Worm (Caenorhabditis elegans) whole organism, L4 larva: ENCODE data around the gene R12C12.7.

Experiments used
- D1046.2 ChIP-seq: fragments of 200-800 bp; sonication (Bioruptor generic); IDR thresholded peaks from 2 replicates; pipeline ENCODE4 v1.3.6; 2022; ENCODE audit warnings: missing genetic modification characterization, missing compliant biosample characterization
- R02D3.7 ChIP-seq: fragments of 150-350 bp; sonication (generic microtip); optimal IDR thresholded peaks from 3 replicates; lab custom pipeline; 2014; ENCODE audit warnings: missing biosample characterization, missing genetic modification characterization
- T20F7.1 ChIP-seq: fragments of 200-800 bp; sonication (Bioruptor generic); optimal IDR thresholded peaks from 2 replicates; lab custom pipeline; 2018; ENCODE audit warnings: mild to moderate bottlenecking, missing genetic modification characterization, missing compliant biosample characterization
- T26A8.4 ChIP-seq: fragments of 200-800 bp; sonication (Bioruptor generic); IDR thresholded peaks from 2 replicates; pipeline ENCODE4 v1.3.6; 2022; ENCODE audit warnings: missing genetic modification characterization, missing compliant biosample characterization
- Y105C5A.15 ChIP-seq: fragments of 200-800 bp; sonication (Bioruptor generic); IDR thresholded peaks from 2 replicates; pipeline ENCODE4 v1.3.6; 2022; ENCODE audit warnings: missing genetic modification characterization, missing compliant biosample characterization
- Y75B8A.6 ChIP-seq: fragments of 200-800 bp; sonication (Bioruptor generic); IDR thresholded peaks from 2 replicates; pipeline ENCODE4 v1.3.6; 2022; ENCODE audit warnings: missing genetic modification reagents, missing genetic modification characterization, missing compliant biosample characterization
- ZK337.2 ChIP-seq: fragments of 200-800 bp; sonication (Bioruptor generic); IDR thresholded peaks from 2 replicates; pipeline ENCODE4 v1.3.6; 2022; ENCODE audit warnings: missing genetic modification reagents, missing genetic modification characterization, missing compliant biosample characterization
- aly-2 ChIP-seq: sonication (generic microtip); optimal IDR thresholded peaks from 2 replicates; lab custom pipeline; 2018; ENCODE audit warnings: missing biosample characterization, missing genetic modification characterization
- attf-4 ChIP-seq: sonication (generic microtip); optimal IDR thresholded peaks from 3 replicates; lab custom pipeline; 2017; ENCODE audit warnings: missing biosample characterization, missing genetic modification characterization
- ceh-32 ChIP-seq: sonication (generic microtip); optimal IDR thresholded peaks from 2 replicates; lab custom pipeline; 2016; ENCODE audit warnings: mild to moderate bottlenecking, missing genetic modification characterization, missing compliant biosample characterization; ENCODE audit not compliant: poor library complexity
- ceh-44 ChIP-seq: fragments of 200-800 bp; sonication (Bioruptor generic); IDR thresholded peaks from 2 replicates; pipeline ENCODE4 v1.3.6; 2022; ENCODE audit warnings: missing genetic modification reagents, missing genetic modification characterization, missing compliant biosample characterization
- ces-1 ChIP-seq: fragments of 150-350 bp; sonication (generic microtip); optimal IDR thresholded peaks from 4 replicates; lab custom pipeline; 2014; ENCODE audit warnings: missing biosample characterization, missing genetic modification reagents, missing genetic modification characterization
- daf-19 ChIP-seq: fragments of 200-800 bp; sonication (Bioruptor generic); conservative IDR thresholded peaks from 2 replicates; pipeline ENCODE4 v1.3.6; 2022; ENCODE audit warnings: missing genetic modification characterization, missing compliant biosample characterization
- daf-8 ChIP-seq: fragments of 200-800 bp; sonication (Bioruptor generic); IDR thresholded peaks from 2 replicates; pipeline ENCODE4 v1.3.6; 2022; ENCODE audit warnings: missing genetic modification characterization, missing compliant biosample characterization
- dmd-8 ChIP-seq: fragments of 200-800 bp; sonication (Bioruptor generic); IDR thresholded peaks from 2 replicates; pipeline ENCODE4 v1.3.6; 2022; ENCODE audit warnings: missing genetic modification characterization, missing compliant biosample characterization
- duxl-1 ChIP-seq: sonication (generic microtip); optimal IDR thresholded peaks from 2 replicates; lab custom pipeline; 2016; ENCODE audit warnings: mild to moderate bottlenecking, missing genetic modification characterization, moderate library complexity, missing compliant biosample characterization; ENCODE audit not compliant: poor library complexity
- egl-27 ChIP-seq: sonication (generic microtip); optimal IDR thresholded peaks from 3 replicates; lab custom pipeline; 2017; ENCODE audit warnings: missing biosample characterization, missing genetic modification reagents, missing genetic modification characterization
- egl-43 ChIP-seq: fragments of 200-800 bp; sonication (Bioruptor generic); IDR thresholded peaks from 2 replicates; pipeline ENCODE4 v1.3.6; 2022; ENCODE audit warnings: missing genetic modification reagents, missing genetic modification characterization, missing compliant biosample characterization
- fkh-10 ChIP-seq: fragments of 150-350 bp; optimal IDR thresholded peaks from 2 replicates; lab custom pipeline; 2014; ENCODE audit warnings: missing biosample characterization, missing genetic modification reagents, missing genetic modification characterization
- hif-1 ChIP-seq, 2 experiments: sonication (generic microtip); optimal IDR thresholded peaks; 2 replicates each; lab custom pipeline; 2016 to 2017; ENCODE audit warnings: missing compliant biosample characterization in 2 of 2, missing genetic modification characterization in 2 of 2, missing genetic modification reagents in 2 of 2, missing genotype in 2 of 2, mild to moderate bottlenecking in 1 of 2
- hlh-11 ChIP-seq: fragments of 200-800 bp; sonication (Bioruptor generic); optimal IDR thresholded peaks from 2 replicates; lab custom pipeline; 2018; ENCODE audit warnings: mild to moderate bottlenecking, missing genetic modification characterization, missing compliant biosample characterization
- hmg-1.1 ChIP-seq: fragments of 200-800 bp; sonication (Bioruptor generic); IDR thresholded peaks from 2 replicates; pipeline ENCODE4 v1.3.6; 2022; ENCODE audit warnings: missing genetic modification reagents, missing genetic modification characterization, missing compliant biosample characterization
- jun-1 ChIP-seq: fragments of 150-350 bp; optimal IDR thresholded peaks from 2 replicates; lab custom pipeline; 2014; ENCODE audit warnings: missing biosample characterization, missing genetic modification reagents, missing genetic modification characterization
- lin-15B ChIP-seq: fragments of 150-350 bp; sonication (generic microtip); optimal IDR thresholded peaks from 3 replicates; lab custom pipeline; 2014; ENCODE audit warnings: missing biosample characterization, missing genetic modification characterization
- lin-29 ChIP-seq: fragments of 200-800 bp; sonication (Bioruptor generic); IDR thresholded peaks from 2 replicates; pipeline ENCODE4 v1.3.6; 2022; ENCODE audit warnings: missing genetic modification reagents, missing genetic modification characterization, missing compliant biosample characterization
- lin-38 ChIP-seq: fragments of 200-800 bp; sonication (Bioruptor generic); IDR thresholded peaks from 2 replicates; pipeline ENCODE4 v1.3.6; 2022; ENCODE audit warnings: missing genetic modification reagents, missing genetic modification characterization, missing compliant biosample characterization
- lsy-2 ChIP-seq, 2 experiments: fragments of 150-350 bp in 1 of 2; sonication (generic microtip) in 1 of 2; optimal IDR thresholded peaks; 2 replicates each; lab custom pipeline; 2014 to 2017; ENCODE audit warnings: missing biosample characterization in 2 of 2, missing genetic modification characterization in 2 of 2
- madf-9 ChIP-seq: fragments of 200-800 bp; sonication (Bioruptor generic); conservative IDR thresholded peaks from 2 replicates; pipeline ENCODE4 v1.3.6; 2022; ENCODE audit warnings: missing genetic modification reagents, missing genetic modification characterization, missing compliant biosample characterization
- mdl-1 ChIP-seq, 2 experiments: fragments of 150-350 bp in 1 of 2; sonication (generic microtip) in 1 of 2; optimal IDR thresholded peaks; 2 replicates each; lab custom pipeline; 2014 to 2017; ENCODE audit warnings: missing biosample characterization in 2 of 2, missing genetic modification characterization in 2 of 2
- mdt-29 ChIP-seq: fragments of 200-800 bp; sonication (Bioruptor generic); IDR thresholded peaks from 2 replicates; pipeline ENCODE4 v1.3.6; 2022; ENCODE audit warnings: missing genetic modification reagents, missing genetic modification characterization, missing compliant biosample characterization
- nhr-10 ChIP-seq: fragments of 150-350 bp; optimal IDR thresholded peaks from 2 replicates; lab custom pipeline; 2014; ENCODE audit warnings: missing biosample characterization, missing genetic modification characterization
- nhr-11 ChIP-seq: fragments of 150-350 bp; optimal IDR thresholded peaks from 2 replicates; lab custom pipeline; 2014; ENCODE audit warnings: missing biosample characterization, missing genetic modification characterization
- nhr-42 ChIP-seq: fragments of 200-800 bp; sonication (Bioruptor generic); IDR thresholded peaks from 2 replicates; pipeline ENCODE4 v1.3.6; 2022; ENCODE audit warnings: missing genetic modification characterization, missing compliant biosample characterization
- nhr-48 ChIP-seq: sonication (generic microtip); optimal IDR thresholded peaks from 2 replicates; lab custom pipeline; 2016; ENCODE audit warnings: mild to moderate bottlenecking, missing genetic modification characterization, missing compliant biosample characterization
- nhr-6 ChIP-seq: fragments of 150-350 bp; optimal IDR thresholded peaks from 2 replicates; lab custom pipeline; 2014; ENCODE audit warnings: missing biosample characterization, missing genetic modification characterization
- nhr-76 ChIP-seq: fragments of 150-350 bp; optimal IDR thresholded peaks from 2 replicates; lab custom pipeline; 2014; ENCODE audit warnings: missing biosample characterization, missing genetic modification characterization
- php-3 ChIP-seq: fragments of 200-800 bp; sonication (Bioruptor generic); IDR thresholded peaks from 2 replicates; pipeline ENCODE4 v1.3.6; 2022; ENCODE audit warnings: missing genetic modification reagents, missing genetic modification characterization, missing compliant biosample characterization
- rbr-2 ChIP-seq: sonication (generic microtip); optimal IDR thresholded peaks from 2 replicates; lab custom pipeline; 2016; ENCODE audit warnings: missing genotype, missing genetic modification characterization, missing compliant biosample characterization
- sdz-12 ChIP-seq: fragments of 200-800 bp; sonication (Bioruptor generic); optimal IDR thresholded peaks from 2 replicates; lab custom pipeline; 2018; ENCODE audit warnings: mild to moderate bottlenecking, missing genetic modification characterization, missing compliant biosample characterization
- skn-1 ChIP-seq: fragments of 150-350 bp; optimal IDR thresholded peaks from 2 replicates; lab custom pipeline; 2014; ENCODE audit warnings: missing biosample characterization, missing genetic modification characterization
- snpc-1.2 ChIP-seq: fragments of 200-800 bp; sonication (Bioruptor generic); IDR thresholded peaks from 2 replicates; pipeline ENCODE4 v1.3.6; 2022; ENCODE audit warnings: missing genetic modification reagents, missing genetic modification characterization, missing compliant biosample characterization
- tag-97 ChIP-seq: fragments of 200-800 bp; sonication (Bioruptor generic); IDR thresholded peaks from 2 replicates; pipeline ENCODE4 v1.3.6; 2022; ENCODE audit warnings: missing genetic modification characterization, missing compliant biosample characterization
- tra-1 ChIP-seq: fragments of 200-800 bp; sonication (Bioruptor generic); IDR thresholded peaks from 2 replicates; pipeline ENCODE4 v1.3.6; 2022; ENCODE audit warnings: missing genetic modification reagents, missing genetic modification characterization, missing compliant biosample characterization
- unc-130 ChIP-seq: sonication (generic microtip); optimal IDR thresholded peaks from 2 replicates; lab custom pipeline; 2016; ENCODE audit warnings: missing genetic modification reagents, missing genetic modification characterization, missing compliant biosample characterization
- unc-62 ChIP-seq, 3 experiments: fragments of 150-350 bp in 1 of 3; sonication (generic microtip); optimal IDR thresholded peaks in 2 of 3; peaks in 1 of 3; 1 replicate in 1 of 3; 2 replicates in 2 of 3; lab custom pipeline; 2014 to 2017; ENCODE audit warnings: missing biosample characterization in 3 of 3, missing genetic modification characterization in 3 of 3, missing genetic modification reagents in 3 of 3, missing genotype in 1 of 3
- zag-1 ChIP-seq: fragments of 150-350 bp; optimal IDR thresholded peaks from 2 replicates; lab custom pipeline; 2014; ENCODE audit warnings: missing biosample characterization, missing genetic modification characterization
- zfp-3 ChIP-seq: fragments of 200-800 bp; sonication (Bioruptor generic); conservative IDR thresholded peaks from 2 replicates; pipeline ENCODE4 v1.3.6; 2022; ENCODE audit warnings: missing genetic modification reagents, missing genetic modification characterization, missing compliant biosample characterization
- zip-2 ChIP-seq: fragments of 150-350 bp; optimal IDR thresholded peaks from 2 replicates; lab custom pipeline; 2014; ENCODE audit warnings: missing biosample characterization, missing genetic modification characterization
- ztf-11 ChIP-seq: fragments of 150-350 bp; optimal IDR thresholded peaks from 2 replicates; lab custom pipeline; 2014; ENCODE audit warnings: missing biosample characterization, missing genetic modification characterization
- ztf-7 ChIP-seq: fragments of 150-350 bp; optimal IDR thresholded peaks from 2 replicates; lab custom pipeline; 2014; ENCODE audit warnings: missing biosample characterization, missing genetic modification characterization

The R12C12.7 gene

DNA sequence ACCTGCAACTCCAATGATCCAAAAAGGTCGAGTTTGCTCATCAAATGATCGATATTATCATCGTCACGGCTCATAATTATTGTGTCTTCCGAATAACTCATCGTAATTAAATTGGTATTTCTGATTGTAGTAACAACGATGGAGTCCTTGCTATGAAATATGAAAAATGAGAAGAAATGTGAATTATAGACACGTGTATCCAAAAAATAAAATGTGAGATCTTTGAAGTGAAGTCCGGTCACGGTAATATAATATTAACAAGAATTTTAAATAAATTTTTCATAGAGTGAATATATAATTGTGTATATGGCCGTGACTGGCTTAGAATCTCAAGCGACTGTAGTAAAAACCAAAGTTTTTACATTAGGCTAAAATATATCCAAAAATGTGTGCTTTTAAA lies 11.3 kb upstream of the R12C12.7 start, which contains the start of gene H12I13.1:
H12I13.1 (minus strand) TSS at position 101 of the 400 bp plus-strand sequence.
- no peak for TF ChIP-seq daf-19
- no peak for TF ChIP-seq ceh-44 (GFP tag; lab: Robert Waterston, UW)
- no peak for TF ChIP-seq ztf-7 (tag; lab: Kevin White, UChicago)
- TF ChIP-seq skn-1 (tag; lab: Kevin White, UChicago): no peak
- TF ChIP-seq lin-15B: no peak
- no peak for TF ChIP-seq mdt-29
- TF ChIP-seq tag-97 (GFP tag; lab: Robert Waterston, UW): no peak
- TF ChIP-seq snpc-1.2 (GFP tag; lab: Robert Waterston, UW): no peak

DNA sequence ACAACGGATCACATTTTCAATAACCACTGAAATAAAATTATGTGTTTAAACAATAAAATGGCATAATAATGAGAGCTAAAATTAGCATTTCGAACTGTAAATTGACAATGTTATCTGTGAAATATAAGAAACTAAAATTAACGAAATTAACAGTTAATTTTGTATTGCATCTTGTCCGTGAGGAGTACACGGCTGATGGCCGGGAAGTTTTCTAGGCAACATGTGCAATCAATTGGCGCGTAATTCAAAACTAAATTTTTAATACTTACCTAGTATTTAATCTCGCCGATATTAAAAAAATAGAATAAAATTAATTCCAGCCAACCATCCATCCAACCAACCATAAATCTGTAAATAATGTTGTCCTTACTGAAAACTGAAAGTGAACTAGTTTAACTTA lies 5.7 kb upstream of the R12C12.7 start:
- TF ChIP-seq zfp-3 (GFP tag; lab: Robert Waterston, UW) (no peak), ceh-32 (tag; lab: Kevin White, UChicago) (no peak), madf-9 (GFP tag; lab: Robert Waterston, UW) (peak; percentile 62), skn-1 (tag; lab: Kevin White, UChicago) (no peak), fkh-10 (GFP tag; lab: Kevin White, UChicago) (no peak), nhr-42 (no peak), lin-29 (GFP tag; lab: Robert Waterston, UW) (no peak), hmg-1.1 (GFP tag; lab: Robert Waterston, UW) (peak; percentile 50; the same call in 1 of the 2 replicates), unc-62 (GFP tag; optimal IDR thresholded peaks at IDR 0.05 in 1 of 2; lab: Kevin White, UChicago) (peak in 1 of 2 experiments; percentile 86), unc-62 (tag; optimal IDR thresholded peaks at IDR 0.05; lab: Kevin White, UChicago) (no peak), rbr-2 (tag; lab: Kevin White, UChicago) (peak; percentile 52), nhr-6 (tag; lab: Kevin White, UChicago) (peak; percentile 51), Y75B8A.6 (GFP tag; lab: Robert Waterston, UW) (no peak), egl-43 (GFP tag; lab: Robert Waterston, UW) (no peak), duxl-1 (peak; percentile 71), mdl-1 (tag; optimal IDR thresholded peaks at IDR 0.05; lab: Kevin White, UChicago) (no peak), zag-1 (tag; lab: Kevin White, UChicago) (no peak), egl-27 (no peak), ztf-11 (no peak), aly-2 (no peak), ZK337.2 (GFP tag; lab: Robert Waterston, UW) (peak; percentile 92), ztf-7 (tag; lab: Kevin White, UChicago) (no peak), lin-38 (GFP tag; lab: Robert Waterston, UW) (no peak), hif-1 (tag; optimal IDR thresholded peaks at IDR 0.05; lab: Kevin White, UChicago) (peak in 1 of 2 experiments; percentile 88), nhr-11 (tag; lab: Kevin White, UChicago) (no peak), jun-1 (tag; lab: Kevin White, UChicago) (no peak), unc-130 (GFP tag; lab: Kevin White, UChicago) (peak; percentile 90), R02D3.7 (tag; lab: Kevin White, UChicago) (no peak), daf-8 (GFP tag; lab: Robert Waterston, UW) (no peak), sdz-12 (GFP tag; lab: Kevin White, UChicago) (no peak), T26A8.4 (GFP tag; lab: Robert Waterston, UW) (0 out of 2 replicates have a peak, but pooled peaks have one; percentile 19), tra-1 (GFP tag; lab: Robert Waterston, UW) (peak; percentile 66; the same call in 1 of the 2 replicates), Y105C5A.15 (GFP tag; lab: Robert Waterston, UW) (no peak), D1046.2 (GFP tag; lab: Robert Waterston, UW) (no peak), nhr-10 (tag; lab: Kevin White, UChicago) (no peak), nhr-48 (peak; percentile 48), ces-1 (GFP tag; lab: Kevin White, UChicago) (no peak), php-3 (GFP tag; lab: Robert Waterston, UW) (no peak), zip-2 (tag; lab: Kevin White, UChicago) (no peak), lsy-2 (tag; optimal IDR thresholded peaks at IDR 0.05; lab: Kevin White, UChicago) (no peak), hlh-11 (tag; lab: Kevin White, UChicago) (peak; percentile 21), T20F7.1 (peak; percentile 51), attf-4 (tag; lab: Kevin White, UChicago) (no peak), tag-97 (GFP tag; lab: Robert Waterston, UW) (no peak), nhr-76 (tag; lab: Kevin White, UChicago) (no peak), dmd-8 (no peak)
